Worm (Caenorhabditis elegans) whole organism, midembryonic: ENCODE measurements around the gene C33G3.6.

Experiments used
- T22C8.4 ChIP-seq: fragments of 200-800 bp; sonication (Bioruptor generic); IDR thresholded peaks from 2 replicates; pipeline ENCODE4 v1.3.6; 2022; ENCODE audit warnings: missing genetic modification characterization, missing compliant biosample characterization
- cog-1 ChIP-seq: sonication (generic microtip); optimal IDR thresholded peaks from 2 replicates; lab custom pipeline; 2016; ENCODE audit warnings: missing genetic modification characterization, missing compliant biosample characterization
- flt-1 ChIP-seq: fragments of 200-800 bp; sonication (Bioruptor generic); IDR thresholded peaks from 2 replicates; pipeline ENCODE4 v1.3.6; 2022; ENCODE audit warnings: missing genetic modification characterization, missing compliant biosample characterization
- klf-2 ChIP-seq: fragments of 200-800 bp; sonication (Bioruptor generic); conservative IDR thresholded peaks from 2 replicates; pipeline ENCODE4 v1.3.6; 2022; ENCODE audit warnings: missing genetic modification reagents, missing genetic modification characterization, missing compliant biosample characterization
- med-1 ChIP-seq: sonication (generic microtip); optimal IDR thresholded peaks from 2 replicates; lab custom pipeline; 2017; ENCODE audit warnings: missing genetic modification characterization, mild to moderate bottlenecking, missing compliant biosample characterization, antibody characterized with exemption, missing genetic modification reagents; ENCODE audit not compliant: insufficient read depth
- ref-1 ChIP-seq: fragments of 200-800 bp; sonication (Bioruptor generic); conservative IDR thresholded peaks from 2 replicates; pipeline ENCODE4 v1.3.6; 2022; ENCODE audit warnings: missing genetic modification reagents, missing genetic modification characterization, missing compliant biosample characterization
- tab-1 ChIP-seq: fragments of 200-800 bp; sonication (Bioruptor generic); IDR thresholded peaks from 2 replicates; pipeline ENCODE4 v1.3.6; 2022; ENCODE audit warnings: missing genetic modification characterization, missing compliant biosample characterization
- ztf-23 ChIP-seq: fragments of 200-800 bp; sonication (Bioruptor generic); IDR thresholded peaks from 2 replicates; pipeline ENCODE4 v1.3.6; 2022; ENCODE audit warnings: missing genetic modification reagents, missing genetic modification characterization, missing compliant biosample characterization
- ztf-29 ChIP-seq: fragments of 200-800 bp; sonication (Bioruptor generic); IDR thresholded peaks from 2 replicates; pipeline ENCODE4 v1.3.6; 2022; ENCODE audit warnings: missing genetic modification reagents, missing genetic modification characterization, missing compliant biosample characterization

Gene C33G3.6

DNA sequence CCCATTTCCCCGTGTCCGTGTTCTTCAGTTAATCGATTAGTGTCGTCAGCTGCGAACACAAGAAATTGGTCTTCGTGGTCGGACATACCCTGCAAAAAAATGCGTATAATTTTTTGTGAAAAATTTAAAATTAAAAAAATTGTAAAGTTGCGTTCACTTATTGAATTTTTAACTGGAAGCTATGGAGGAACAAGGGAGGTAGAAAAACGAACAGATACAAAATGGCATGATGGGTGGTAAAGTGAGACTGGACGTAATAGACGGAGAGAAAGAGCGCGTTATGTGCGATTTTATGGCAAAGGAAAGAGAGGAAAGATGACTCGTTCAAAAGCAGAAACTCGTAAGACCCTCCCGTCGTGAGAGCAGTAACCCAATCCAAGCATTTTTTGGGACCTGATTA, at the start of gene C33G3.6:
C33G3.6 (minus strand) TSS at position 101 of the 400 bp plus-strand sequence.
- TF ChIP-seq tab-1 (GFP tag; lab: Robert Waterston, UW) = no peak
- no peak for TF ChIP-seq ztf-23 (GFP tag; lab: Robert Waterston, UW)
- TF ChIP-seq ref-1 (GFP tag; lab: Robert Waterston, UW) = no peak
- no peak for TF ChIP-seq flt-1 (GFP tag; lab: Robert Waterston, UW)
- TF ChIP-seq cog-1 (tag; lab: Kevin White, UChicago) = no peak
- no peak for TF ChIP-seq klf-2
- TF ChIP-seq ztf-29 (GFP tag; lab: Robert Waterston, UW) = no peak
- TF ChIP-seq med-1 (GFP tag; lab: Kevin White, UChicago) = no peak
- no peak for TF ChIP-seq T22C8.4 (GFP tag; lab: Robert Waterston, UW)

DNA sequence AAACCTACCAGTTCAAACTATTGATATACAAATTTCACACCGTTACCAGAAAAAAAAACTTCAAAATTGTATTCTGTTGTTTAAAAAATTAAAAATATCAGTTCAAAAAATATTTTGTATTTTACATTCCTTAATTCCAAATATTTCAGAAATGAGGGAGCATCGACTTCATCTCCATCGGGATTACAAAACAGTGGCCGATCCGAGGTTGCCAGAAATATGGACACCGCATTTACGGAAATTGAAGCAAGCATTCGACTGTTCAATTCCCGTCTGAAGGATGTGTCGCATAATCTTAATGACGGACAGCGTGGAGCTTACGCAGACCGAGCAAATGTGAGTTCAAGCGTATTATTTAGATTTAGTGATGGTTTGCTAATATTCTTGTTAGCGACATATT, 48.5 kb upstream of the C33G3.6 start:
- no peak for TF ChIP-seq klf-2
- TF ChIP-seq cog-1 (tag; lab: Kevin White, UChicago) = no peak
- no peak for TF ChIP-seq ztf-29 (GFP tag; lab: Robert Waterston, UW)
- no peak for TF ChIP-seq flt-1 (GFP tag; lab: Robert Waterston, UW)
- TF ChIP-seq ref-1 (GFP tag; lab: Robert Waterston, UW) = no peak
- no peak for TF ChIP-seq ztf-23 (GFP tag; lab: Robert Waterston, UW)
- TF ChIP-seq med-1 (GFP tag; lab: Kevin White, UChicago) = no peak
- TF ChIP-seq T22C8.4 (GFP tag; lab: Robert Waterston, UW) = no peak
- no peak for TF ChIP-seq tab-1 (GFP tag; lab: Robert Waterston, UW)

DNA sequence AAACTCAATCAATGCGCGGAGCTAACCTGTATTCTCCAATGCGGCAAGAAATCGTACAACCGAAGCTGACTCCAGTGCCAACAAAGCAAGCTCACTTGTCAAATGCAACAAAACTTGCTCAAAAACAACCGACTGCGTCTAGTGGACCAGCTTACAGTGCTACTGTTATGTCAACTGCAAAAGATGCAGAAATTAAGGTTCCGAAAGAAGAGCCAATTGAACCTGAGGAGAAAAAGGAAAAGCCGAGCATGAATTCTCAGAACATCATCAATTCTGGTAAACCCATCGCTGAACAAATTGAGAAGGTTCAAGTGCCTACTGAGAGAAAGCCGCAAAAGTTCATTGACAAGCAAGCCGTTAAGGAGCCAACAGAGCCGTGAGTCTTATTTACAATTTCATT, 47.3 kb upstream of the C33G3.6 start:
- TF ChIP-seq ref-1 (GFP tag; lab: Robert Waterston, UW) = no peak
- no peak for TF ChIP-seq T22C8.4 (GFP tag; lab: Robert Waterston, UW)
- no peak for TF ChIP-seq cog-1 (tag; lab: Kevin White, UChicago)
- no peak for TF ChIP-seq ztf-29 (GFP tag; lab: Robert Waterston, UW)
- TF ChIP-seq klf-2 = no peak
- no peak for TF ChIP-seq ztf-23 (GFP tag; lab: Robert Waterston, UW)
- no peak for TF ChIP-seq flt-1 (GFP tag; lab: Robert Waterston, UW)

DNA sequence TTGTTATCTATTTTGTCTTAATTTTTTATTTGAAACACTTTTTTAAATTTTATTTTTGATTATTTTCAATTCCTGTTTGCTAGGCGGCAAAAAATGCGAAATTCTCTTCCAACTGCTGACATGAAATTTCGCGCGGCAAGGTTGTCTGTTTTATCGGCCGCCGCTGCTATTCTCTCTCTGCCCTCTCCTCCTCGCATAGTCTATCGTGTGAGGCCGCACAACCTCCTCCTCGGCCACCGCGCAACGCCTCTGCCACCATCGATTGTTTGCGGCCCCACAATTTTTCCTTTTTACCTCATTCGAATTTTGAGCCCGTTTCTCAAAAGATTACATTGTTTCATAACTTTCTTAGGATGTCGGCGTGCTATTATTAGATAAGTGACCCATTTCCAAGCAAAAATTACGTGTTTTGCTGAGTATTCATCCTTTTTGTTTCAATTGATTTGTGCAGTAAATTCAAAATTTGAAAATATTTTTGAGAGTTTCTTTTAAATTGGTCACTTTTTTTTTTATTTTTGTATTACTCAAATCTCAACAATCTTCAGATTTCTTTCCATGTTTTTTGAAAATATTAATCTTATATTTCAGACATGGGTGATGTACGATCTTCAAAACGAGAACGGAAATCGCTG, 43.3 kb upstream of the C33G3.6 start, which contains the start of gene F28H6.4:
F28H6.4 (plus strand) TSS at position 582 of the 632 bp plus-strand sequence.
- TF ChIP-seq T22C8.4 (GFP tag; lab: Robert Waterston, UW) (peak; percentile 43; the same call in 1 of the 2 replicates), ref-1 (GFP tag; lab: Robert Waterston, UW) (no peak), cog-1 (tag; lab: Kevin White, UChicago) (no peak), ztf-23 (GFP tag; lab: Robert Waterston, UW) (no peak), med-1 (GFP tag; lab: Kevin White, UChicago) (no peak)

DNA sequence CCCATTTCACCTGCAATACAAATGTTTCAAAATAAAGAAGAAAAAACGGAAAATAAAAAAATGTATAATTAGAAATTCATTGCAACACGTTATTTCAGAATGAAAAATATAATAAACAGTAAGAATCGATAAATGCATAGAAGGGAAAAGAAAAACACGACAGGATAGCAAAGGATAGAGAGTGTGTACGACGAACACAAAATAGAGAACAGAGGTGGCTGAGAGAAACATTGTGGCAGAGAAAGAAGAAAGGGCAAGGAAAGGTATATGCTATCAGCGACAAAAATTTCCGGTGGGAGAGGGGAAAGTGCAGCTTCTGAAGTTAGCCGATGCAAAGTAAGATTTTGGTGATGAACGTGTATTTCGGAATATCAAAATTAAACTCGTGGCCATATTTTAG, 41.7 kb upstream of the C33G3.6 start, which contains the start of gene F28H6.6:
F28H6.6 (minus strand) TSS at position 10 of the 400 bp plus-strand sequence.
- TF ChIP-seq ref-1 (GFP tag; lab: Robert Waterston, UW) (no peak), med-1 (GFP tag; lab: Kevin White, UChicago) (no peak), ztf-23 (GFP tag; lab: Robert Waterston, UW) (no peak), ztf-29 (GFP tag; lab: Robert Waterston, UW) (no peak), cog-1 (tag; lab: Kevin White, UChicago) (no peak), tab-1 (GFP tag; lab: Robert Waterston, UW) (no peak), T22C8.4 (GFP tag; lab: Robert Waterston, UW) (no peak)

DNA sequence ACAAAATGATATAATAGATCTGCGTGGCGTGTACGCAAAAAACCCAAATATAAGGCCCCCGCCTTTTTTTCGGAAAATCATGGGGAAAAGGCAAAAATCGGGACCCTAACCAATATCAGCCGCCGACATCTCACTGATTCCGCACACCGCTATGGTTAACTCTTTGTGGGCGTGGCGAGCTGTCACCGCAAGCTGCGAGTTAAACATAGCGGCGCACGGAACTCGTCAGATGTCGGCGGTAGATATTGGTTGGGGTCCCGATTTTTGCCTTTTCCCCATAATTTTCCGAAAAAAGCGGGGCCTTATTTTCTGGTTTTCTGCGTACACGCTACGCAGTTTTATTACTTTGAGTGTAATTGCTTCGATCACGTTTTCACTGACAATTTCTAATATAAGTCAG, 34.6 kb upstream of the C33G3.6 start:
- TF ChIP-seq ref-1 (GFP tag; lab: Robert Waterston, UW) (no peak), med-1 (GFP tag; lab: Kevin White, UChicago) (no peak), T22C8.4 (GFP tag; lab: Robert Waterston, UW) (no peak), ztf-23 (GFP tag; lab: Robert Waterston, UW) (no peak), klf-2 (no peak), flt-1 (GFP tag; lab: Robert Waterston, UW) (no peak), tab-1 (GFP tag; lab: Robert Waterston, UW) (no peak), cog-1 (tag; lab: Kevin White, UChicago) (no peak), ztf-29 (GFP tag; lab: Robert Waterston, UW) (no peak)

DNA sequence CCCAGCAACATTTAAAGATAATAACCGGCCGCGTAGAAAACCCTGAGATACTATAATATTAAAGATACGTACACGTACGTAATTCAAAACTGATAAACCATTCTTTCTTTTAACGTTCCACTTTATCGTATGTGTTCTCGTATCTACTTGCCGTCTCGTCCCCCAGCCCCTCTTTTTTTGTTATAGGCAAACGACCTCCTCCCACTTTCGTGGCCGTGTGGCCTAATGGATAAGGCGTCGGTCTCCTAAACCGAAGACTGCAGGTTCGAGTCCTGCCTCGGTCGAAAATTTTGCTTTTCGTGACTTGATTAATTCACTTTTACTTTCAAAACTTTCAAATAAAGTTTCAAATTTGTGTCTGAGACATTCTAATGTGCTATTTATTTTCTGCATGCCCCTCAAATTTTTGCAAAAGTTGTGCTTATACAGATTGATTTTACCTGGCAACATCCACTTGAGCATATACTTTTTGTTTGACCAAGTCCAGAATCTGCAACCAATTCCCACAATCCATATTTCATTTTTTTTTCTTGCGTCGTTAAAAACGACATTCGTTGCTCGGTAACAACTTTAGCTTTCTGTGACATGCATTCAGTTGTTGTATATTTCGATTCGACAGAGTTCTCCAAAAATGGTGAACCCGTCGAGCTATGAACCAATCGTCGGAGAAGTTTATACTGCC, 31.5 kb upstream of the C33G3.6 start, which contains the start of gene F28H6.7:
F28H6.7 (plus strand) TSS at position 632 of the 682 bp plus-strand sequence.
- TF ChIP-seq T22C8.4 (GFP tag; lab: Robert Waterston, UW) (peak; percentile 92), ref-1 (GFP tag; lab: Robert Waterston, UW) (peak; percentile 98), med-1 (GFP tag; lab: Kevin White, UChicago) (peak; percentile 60), klf-2 (peak; percentile 87), cog-1 (tag; lab: Kevin White, UChicago) (peak; percentile 12), flt-1 (GFP tag; lab: Robert Waterston, UW) (peak; percentile 98), ztf-29 (GFP tag; lab: Robert Waterston, UW) (peak; percentile 96), ztf-23 (GFP tag; lab: Robert Waterston, UW) (peak; percentile 96), tab-1 (GFP tag; lab: Robert Waterston, UW) (peak; percentile 98)

DNA sequence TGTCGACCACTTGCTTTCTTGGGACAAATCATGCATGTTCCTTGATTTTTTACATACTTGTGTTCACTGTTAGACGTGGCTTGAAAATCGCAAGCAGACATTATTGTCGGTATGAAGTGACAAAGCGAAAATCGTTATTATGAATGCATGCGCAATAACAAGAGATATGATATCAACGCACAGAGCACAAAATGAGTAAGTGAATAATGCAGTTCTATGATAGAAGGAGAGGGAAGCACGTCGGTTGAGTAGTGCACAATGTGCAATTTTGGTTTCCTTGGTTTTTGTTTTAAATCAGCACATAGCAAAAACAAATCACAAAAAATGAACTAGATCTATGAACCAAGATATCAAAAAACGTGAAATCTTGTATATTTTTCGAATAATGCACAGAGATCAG, 29.2 kb upstream of the C33G3.6 start, which contains the start of gene nhr-281:
nhr-281 (minus strand) TSS at position 101 of the 400 bp plus-strand sequence.
- TF ChIP-seq T22C8.4 (GFP tag; lab: Robert Waterston, UW) (no peak), cog-1 (tag; lab: Kevin White, UChicago) (no peak), med-1 (GFP tag; lab: Kevin White, UChicago) (no peak), ztf-29 (GFP tag; lab: Robert Waterston, UW) (no peak), tab-1 (GFP tag; lab: Robert Waterston, UW) (no peak), ref-1 (GFP tag; lab: Robert Waterston, UW) (no peak), klf-2 (no peak), flt-1 (GFP tag; lab: Robert Waterston, UW) (no peak), ztf-23 (GFP tag; lab: Robert Waterston, UW) (no peak)
